Worm (Caenorhabditis elegans) whole organism, L2 larva: ENCODE data around the gene B0496.2.

Experiments
- F13H6.1 ChIP-seq: sonication (generic microtip); optimal IDR thresholded peaks from 2 replicates; lab custom pipeline; 2016; ENCODE audit warnings: missing genetic modification characterization, missing compliant biosample characterization
- ZK546.5 ChIP-seq: sonication (generic microtip); optimal IDR thresholded peaks from 2 replicates; lab custom pipeline; 2017; ENCODE audit warnings: missing biosample characterization, missing genetic modification characterization
- ama-1 ChIP-seq: fragments of 150-350 bp; optimal IDR thresholded peaks from 2 replicates; lab custom pipeline; 2018; ENCODE audit warnings: inconsistent platforms
- ceh-82 ChIP-seq: fragments of 150-350 bp; optimal IDR thresholded peaks from 2 replicates; lab custom pipeline; 2014; ENCODE audit warnings: missing biosample characterization, missing genetic modification characterization
- dmd-4 ChIP-seq: sonication (generic microtip); optimal IDR thresholded peaks from 2 replicates; lab custom pipeline; 2017; ENCODE audit warnings: missing biosample characterization, missing genetic modification characterization
- egl-27 ChIP-seq: sonication (generic microtip); optimal IDR thresholded peaks from 3 replicates; lab custom pipeline; 2017; ENCODE audit warnings: missing biosample characterization, missing genetic modification reagents, missing genetic modification characterization
- elt-3 ChIP-seq: sonication (generic microtip); optimal IDR thresholded peaks from 2 replicates; lab custom pipeline; 2017; ENCODE audit warnings: missing biosample characterization, missing genetic modification characterization
- nhr-10 ChIP-seq: sonication (generic microtip); optimal IDR thresholded peaks from 2 replicates; lab custom pipeline; 2017; ENCODE audit warnings: missing biosample characterization, missing genetic modification characterization
- nhr-23 ChIP-seq: fragments of 150-350 bp; optimal IDR thresholded peaks from 2 replicates; lab custom pipeline; 2014; ENCODE audit warnings: missing biosample characterization, missing genetic modification reagents, missing genetic modification characterization
- sem-4 ChIP-seq: fragments of 150-350 bp; optimal IDR thresholded peaks from 2 replicates; lab custom pipeline; 2014; ENCODE audit warnings: missing biosample characterization, missing genetic modification reagents, missing genetic modification characterization
- skn-1 ChIP-seq: sonication (generic microtip); optimal IDR thresholded peaks from 2 replicates; lab custom pipeline; 2017; ENCODE audit warnings: missing biosample characterization, missing genetic modification characterization
- unc-55 ChIP-seq: fragments of 150-350 bp; sonication (generic microtip); optimal IDR thresholded peaks from 3 replicates; lab custom pipeline; 2014; ENCODE audit warnings: missing biosample characterization, missing genetic modification reagents, missing genetic modification characterization
- unc-62 ChIP-seq: fragments of 150-350 bp; optimal IDR thresholded peaks from 2 replicates; lab custom pipeline; 2014; ENCODE audit warnings: missing biosample characterization, missing genetic modification reagents, missing genetic modification characterization
- ztf-4 ChIP-seq: fragments of 150-350 bp; optimal IDR thresholded peaks from 2 replicates; lab custom pipeline; 2014; ENCODE audit warnings: missing biosample characterization, missing genetic modification characterization

DNA sequence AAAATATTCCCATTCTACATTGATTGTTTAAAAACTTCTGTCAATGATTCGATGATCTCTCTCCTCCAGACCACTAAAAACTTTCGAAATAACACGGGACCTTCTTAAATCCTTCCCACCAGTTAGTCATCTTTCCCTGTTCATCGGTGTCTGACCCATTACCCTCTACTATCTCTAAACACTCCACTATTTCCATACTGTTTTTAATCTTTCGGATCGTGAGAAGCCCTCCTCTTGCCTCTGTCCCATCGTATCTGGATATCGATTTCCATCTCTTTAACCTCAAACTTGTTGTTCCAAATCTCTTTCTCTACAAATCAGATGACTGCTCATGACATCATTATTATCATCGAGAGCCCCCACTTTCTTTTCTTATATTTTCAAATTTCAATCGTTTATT is 19.3 kb upstream of the B0496.2 start:
- TF ChIP-seq ZK546.5 (tag; lab: Kevin White, UChicago) (no peak), ceh-82 (tag; lab: Kevin White, UChicago) (no peak), nhr-10 (tag; lab: Kevin White, UChicago) (no peak), sem-4 (tag; lab: Kevin White, UChicago) (no peak), F13H6.1 (no peak), ama-1 (lab: Kevin White, UChicago) (no peak), egl-27 (tag; lab: Kevin White, UChicago) (no peak), nhr-23 (tag; lab: Kevin White, UChicago) (no peak), skn-1 (tag; lab: Kevin White, UChicago) (no peak), dmd-4 (no peak), ztf-4 (tag; lab: Kevin White, UChicago) (no peak), elt-3 (no peak), unc-55 (GFP tag; lab: Kevin White, UChicago) (no peak), unc-62 (GFP tag; lab: Kevin White, UChicago) (no peak)
